Worm (Caenorhabditis elegans): ENCODE data around the gene del-5.

Gene del-5

DNA sequence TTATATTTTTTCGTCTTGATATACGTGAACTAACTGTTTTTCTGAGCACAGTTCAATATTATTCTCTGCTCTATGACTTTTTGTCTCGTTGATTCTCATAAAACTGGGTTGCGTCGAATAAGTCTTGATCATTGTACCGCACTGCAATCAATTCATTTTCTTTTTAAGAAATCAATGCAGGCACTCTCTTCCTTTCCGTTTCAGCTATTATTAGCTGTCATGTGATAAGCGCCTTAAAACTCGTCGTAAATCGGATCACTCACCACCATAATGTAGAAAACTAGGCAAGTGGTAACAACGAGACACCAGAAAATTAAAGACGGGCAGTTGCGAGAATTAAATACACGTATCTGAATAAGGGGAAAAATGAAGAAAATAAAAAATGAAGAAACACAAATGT lies 588 bp downstream of the del-5 start:
- TF ChIP-seq ama-1 (optimal IDR thresholded peaks at IDR 0.05): no peak
- TF ChIP-seq nhr-28 (tag; optimal IDR thresholded peaks at IDR 0.05): no peak
- TF ChIP-seq elt-2 (tag; optimal IDR thresholded peaks at IDR 0.05): peak; percentile 58
- TF ChIP-seq pqm-1 (tag; optimal IDR thresholded peaks at IDR 0.05): peak; percentile 50

DNA sequence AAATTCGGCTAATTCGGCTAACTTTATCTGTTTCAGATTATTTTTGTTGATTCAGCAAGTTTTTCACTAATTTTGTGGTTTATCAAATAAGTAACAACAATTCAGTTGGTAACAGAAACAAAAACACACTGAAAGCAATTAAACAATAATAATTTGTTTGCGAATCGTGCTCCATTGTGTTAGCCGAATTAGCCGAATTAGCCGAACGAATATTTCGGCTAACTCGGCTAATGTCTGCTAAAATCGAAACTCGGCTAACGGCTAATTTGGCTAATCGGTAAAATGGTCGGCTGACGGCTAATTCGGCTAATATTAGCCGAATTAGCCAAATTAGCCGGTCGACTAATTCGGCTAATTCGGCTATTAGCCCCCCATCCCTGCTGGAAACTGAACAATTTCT lies 4.3 kb downstream of the del-5 start:
- TF ChIP-seq ztf-4 (tag; optimal IDR thresholded peaks at IDR 0.05): no peak
- no peak for TF ChIP-seq nhr-12 (tag; optimal IDR thresholded peaks at IDR 0.05)

DNA sequence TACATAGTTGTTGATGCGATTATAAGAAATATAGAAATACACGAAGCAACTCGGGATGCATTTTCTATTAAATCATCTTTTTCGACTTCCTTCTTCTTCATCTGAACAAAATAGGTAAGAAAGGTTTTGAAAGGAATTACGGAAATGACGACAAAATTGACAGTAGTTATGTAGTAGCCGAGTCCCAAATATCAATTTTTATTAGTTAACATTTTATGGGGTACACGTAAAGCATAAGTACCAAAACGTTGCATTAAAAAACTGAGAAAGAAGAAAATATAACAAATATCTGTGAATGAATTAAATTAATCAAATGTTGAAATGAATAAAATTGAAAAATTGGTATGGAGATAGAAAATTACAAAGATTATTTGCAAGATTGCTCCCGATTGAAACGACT lies 6.2 kb downstream of the del-5 start, which contains the start of gene col-177:
col-177 (minus strand) TSS at position 101 of the 400 bp plus-strand sequence.
- no peak for TF ChIP-seq ztf-11 (tag; optimal IDR thresholded peaks at IDR 0.05)
- no peak for TF ChIP-seq R02D3.7 (tag; optimal IDR thresholded peaks at IDR 0.05)
- no peak for TF ChIP-seq unc-62 (GFP tag; optimal IDR thresholded peaks at IDR 0.05)
- no peak for TF ChIP-seq unc-39 (tag; optimal IDR thresholded peaks at IDR 0.05)
- TF ChIP-seq nhr-67 (tag; optimal IDR thresholded peaks at IDR 0.05): no peak
- no peak for TF ChIP-seq egl-5 (tag; optimal IDR thresholded peaks at IDR 0.05)
- TF ChIP-seq egl-27 (tag; optimal IDR thresholded peaks at IDR 0.05): no peak
- no peak for TF ChIP-seq nfya-1 (tag; optimal IDR thresholded peaks at IDR 0.05; ENCODE audit: insufficient read depth)
- TF ChIP-seq zag-1 (tag; optimal IDR thresholded peaks at IDR 0.05): no peak
- no peak for TF ChIP-seq fkh-2 (tag; optimal IDR thresholded peaks at IDR 0.05)
- no peak for TF ChIP-seq aly-2 (tag; optimal IDR thresholded peaks at IDR 0.05)
- TF ChIP-seq lin-15B (tag; optimal IDR thresholded peaks at IDR 0.05): no peak

DNA sequence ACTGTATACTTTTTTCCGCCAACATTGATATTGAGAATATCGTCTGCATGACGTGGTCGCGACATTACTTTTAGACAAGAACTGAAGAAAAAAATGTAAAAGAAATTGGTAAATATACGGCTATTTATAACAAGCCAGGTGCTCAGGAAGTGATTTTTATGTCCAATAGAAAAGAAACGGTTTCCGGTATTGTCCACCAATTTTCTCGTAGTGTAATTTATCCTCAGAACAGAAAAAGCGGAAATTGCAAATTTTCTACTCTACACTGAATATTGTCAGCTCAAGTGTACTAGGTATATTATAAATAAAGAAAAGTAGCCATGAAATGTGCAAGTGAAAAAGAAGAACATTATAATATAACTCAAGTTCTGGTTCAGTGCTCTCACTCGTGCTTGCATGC lies 8.8 kb downstream of the del-5 start, which contains the start of gene F59F3.6:
F59F3.6 (minus strand) TSS at position 101 of the 400 bp plus-strand sequence.
- TF ChIP-seq hmg-11 (tag; optimal IDR thresholded peaks at IDR 0.05) (no peak), elt-1 (tag; optimal IDR thresholded peaks at IDR 0.05) (no peak), tbx-2 (tag; optimal IDR thresholded peaks at IDR 0.05) (peak; percentile 38)

DNA sequence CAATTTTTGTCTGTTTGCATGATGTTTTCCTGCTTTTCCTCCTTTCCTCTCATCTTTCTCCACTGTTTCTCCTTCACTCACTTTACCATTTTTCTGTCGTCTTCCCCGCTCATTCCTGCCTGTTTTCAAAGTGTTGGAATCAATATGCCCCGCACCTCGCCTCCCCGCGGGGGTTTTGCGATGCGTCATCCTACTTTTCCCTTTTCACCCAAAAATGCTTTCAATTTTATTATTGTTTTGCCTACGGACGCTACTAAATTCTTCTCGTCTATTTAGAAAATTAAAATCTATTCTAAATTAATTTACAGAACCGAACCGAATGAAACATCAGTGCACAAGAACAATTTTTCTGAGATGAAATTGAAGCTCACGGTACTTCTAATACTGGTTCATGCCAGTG lies 15.8 kb downstream of the del-5 start, which contains the start of gene ver-3:
ver-3 (plus strand) TSS at position 301 of the 400 bp plus-strand sequence.
- no peak for TF ChIP-seq lin-15B (tag; optimal IDR thresholded peaks at IDR 0.05)
- TF ChIP-seq egl-27 (tag; optimal IDR thresholded peaks at IDR 0.05): no peak
- no peak for TF ChIP-seq egl-5 (tag; optimal IDR thresholded peaks at IDR 0.05)
- TF ChIP-seq R02D3.7 (tag; optimal IDR thresholded peaks at IDR 0.05): no peak
- no peak for TF ChIP-seq nhr-67 (tag; optimal IDR thresholded peaks at IDR 0.05)
- TF ChIP-seq daf-12 (tag; optimal IDR thresholded peaks at IDR 0.05): no peak
- no peak for TF ChIP-seq pqm-1 (tag; optimal IDR thresholded peaks at IDR 0.05)
- TF ChIP-seq ztf-4 (tag; optimal IDR thresholded peaks at IDR 0.05): no peak
- no peak for TF ChIP-seq pha-4 (tag; optimal IDR thresholded peaks at IDR 0.05)
- TF ChIP-seq skn-1 (tag; optimal IDR thresholded peaks at IDR 0.05): no peak

DNA sequence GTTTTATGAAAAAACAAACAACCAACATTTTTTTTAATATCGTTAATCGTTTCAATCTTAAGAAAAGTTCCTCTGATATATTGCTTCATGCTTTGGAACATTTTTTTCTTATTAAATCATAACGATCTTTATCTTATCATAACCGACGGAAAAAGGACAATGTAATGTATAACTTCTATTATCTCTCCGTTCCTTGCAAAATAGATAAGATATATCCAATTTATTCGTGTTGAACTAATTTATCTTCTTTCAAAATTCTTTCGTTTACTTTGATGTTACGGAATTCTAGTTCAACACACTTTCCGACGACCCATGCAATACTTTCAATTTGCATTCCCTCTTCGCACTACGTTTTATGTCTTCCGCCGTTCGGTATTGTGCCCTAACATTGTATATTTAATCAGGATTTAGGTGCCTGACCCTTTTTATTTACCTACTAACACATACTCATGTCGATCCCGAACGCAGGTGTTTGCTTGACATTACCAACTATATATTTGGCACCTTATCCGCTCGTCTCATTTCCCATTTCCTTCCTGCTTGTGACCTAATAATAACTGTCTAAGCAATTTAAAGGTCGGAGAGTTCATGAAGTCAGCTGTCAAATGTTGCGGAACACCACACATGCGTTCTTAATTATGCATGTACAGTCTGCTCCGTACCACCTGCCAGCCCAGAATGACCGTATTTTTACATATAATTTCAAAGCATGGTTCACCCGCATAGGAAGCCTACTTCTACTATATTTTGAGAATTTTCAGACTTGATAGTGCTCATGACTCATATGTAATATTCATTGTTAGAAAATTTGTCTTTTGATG lies 16.4 kb downstream of the del-5 start:
- TF ChIP-seq elt-3 (tag; optimal IDR thresholded peaks at IDR 0.05) (peak in 1 of 3 experiments; percentile 85), nhr-77 (tag; optimal IDR thresholded peaks at IDR 0.05) (no peak), mdl-1 (tag; optimal IDR thresholded peaks at IDR 0.05) (no peak), pha-4 (tag; optimal IDR thresholded peaks at IDR 0.05) (peak; percentile 5)

DNA sequence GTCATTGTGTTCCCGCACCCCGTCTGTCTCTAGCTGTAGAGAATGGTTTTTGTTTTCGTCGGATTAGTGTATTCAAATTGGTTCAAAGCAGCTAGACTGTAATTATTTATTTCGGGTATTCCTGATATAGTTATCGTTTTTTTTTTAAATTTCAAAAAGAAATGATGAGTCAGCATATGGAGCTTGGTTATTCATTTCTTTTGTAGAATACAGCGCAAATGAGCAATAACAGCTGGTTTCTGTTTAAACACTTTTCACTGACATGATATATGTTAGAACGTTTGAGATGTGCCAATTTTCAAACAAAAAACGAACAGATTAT lies 17.2 kb downstream of the del-5 start:
- TF ChIP-seq nhr-25 (tag; optimal IDR thresholded peaks at IDR 0.05): no peak
- no peak for TF ChIP-seq fkh-10 (GFP tag; optimal IDR thresholded peaks at IDR 0.05)
- TF ChIP-seq lin-15B (tag; optimal IDR thresholded peaks at IDR 0.05): no peak
- no peak for TF ChIP-seq mml-1 (tag; optimal IDR thresholded peaks at IDR 0.05)
- TF ChIP-seq nhr-12 (tag; optimal IDR thresholded peaks at IDR 0.05): no peak
- no peak for TF ChIP-seq jun-1 (tag; optimal IDR thresholded peaks at IDR 0.05)
- no peak for TF ChIP-seq ZK546.5 (tag; optimal IDR thresholded peaks at IDR 0.05)
- no peak for TF ChIP-seq ama-1 (optimal IDR thresholded peaks at IDR 0.05)
- no peak for TF ChIP-seq ceh-82 (tag; optimal IDR thresholded peaks at IDR 0.05)
- no peak for TF ChIP-seq lsy-12 (tag; optimal IDR thresholded peaks at IDR 0.05)
- TF ChIP-seq nhr-76 (tag; optimal IDR thresholded peaks at IDR 0.05): no peak
- TF ChIP-seq pha-4 (tag; optimal IDR thresholded peaks at IDR 0.05): no peak
- no peak for TF ChIP-seq egl-27 (tag; optimal IDR thresholded peaks at IDR 0.05)
- no peak for TF ChIP-seq snpc-4 (tag; optimal IDR thresholded peaks at IDR 0.05)
- TF ChIP-seq elt-1 (tag; optimal IDR thresholded peaks at IDR 0.05): no peak
- no peak for TF ChIP-seq nhr-237 (tag; optimal IDR thresholded peaks at IDR 0.05)
- no peak for TF ChIP-seq nhr-77 (tag; optimal IDR thresholded peaks at IDR 0.05)
- no peak for TF ChIP-seq skn-1 (tag; optimal IDR thresholded peaks at IDR 0.05)
- no peak for TF ChIP-seq egl-5 (tag; optimal IDR thresholded peaks at IDR 0.05)
- TF ChIP-seq daf-12 (tag; optimal IDR thresholded peaks at IDR 0.05): no peak
